Fruit fly (Drosophila melanogaster) Kc167 (cell line): Measurements from ENCODE around the gene CG14143.

Experiments used
- Myc ChIP-seq: fragments of >200 bp; optimal IDR thresholded peaks from 2 replicates; lab custom pipeline; 2017; ENCODE audit warnings: missing external identifiers
- Sin3A ChIP-seq: fragments of >200 bp; optimal IDR thresholded peaks from 2 replicates; lab custom pipeline; 2018; ENCODE audit warnings: missing external identifiers
- h ChIP-seq: fragments of >200 bp; optimal IDR thresholded peaks from 3 replicates; lab custom pipeline; 2018; ENCODE audit warnings: missing external identifiers
- insv ChIP-seq: fragments of >200 bp; optimal IDR thresholded peaks from 3 replicates; lab custom pipeline; 2018; ENCODE audit warnings: missing external identifiers
- psq ChIP-seq: fragments of >200 bp; optimal IDR thresholded peaks from 2 replicates; lab custom pipeline; 2017; ENCODE audit warnings: missing external identifiers
- ttk ChIP-seq: sonication (Bioruptor generic); optimal IDR thresholded peaks from 2 replicates; lab custom pipeline; 2017; ENCODE audit warnings: missing external identifiers

The CG14143 gene

dm6 chr3L:11147675-11148074 is 12.9 kb downstream of the CG14143 start:
- no peak for TF ChIP-seq Sin3A

dm6 chr3L:11148478-11149251 is 13.9 kb downstream of the CG14143 start:
- no peak for TF ChIP-seq h (lab: Kevin White, UChicago)
- TF ChIP-seq Sin3A: no peak
- no peak for TF ChIP-seq ttk (lab: Kevin White, UChicago)
- TF ChIP-seq insv (lab: Kevin White, UChicago): no peak
- TF ChIP-seq psq (lab: Kevin White, UChicago): no peak
- TF ChIP-seq Myc: no peak

dm6 chr3L:11150735-11151287 is 16.0 kb downstream of the CG14143 start, which contains the start of gene CG6216:
TSS of gene CG6216 (minus strand) at chr3L:11150785.
- no peak for TF ChIP-seq ttk (lab: Kevin White, UChicago)
- no peak for TF ChIP-seq psq (lab: Kevin White, UChicago)
- TF ChIP-seq Myc: no peak
- TF ChIP-seq Sin3A: no peak
- TF ChIP-seq h (lab: Kevin White, UChicago): no peak
- no peak for TF ChIP-seq insv (lab: Kevin White, UChicago)

dm6 chr3L:11155380-11155779 is 20.6 kb downstream of the CG14143 start:
- TF ChIP-seq Sin3A (no peak), psq (lab: Kevin White, UChicago) (no peak), h (lab: Kevin White, UChicago) (no peak), Myc (no peak), ttk (lab: Kevin White, UChicago) (no peak)

- no peak for TF ChIP-seq h (lab: Kevin White, UChicago)
- no peak for TF ChIP-seq Myc
- no peak for TF ChIP-seq insv (lab: Kevin White, UChicago)
- no peak for TF ChIP-seq psq (lab: Kevin White, UChicago)
- TF ChIP-seq ttk (lab: Kevin White, UChicago): no peak
- no peak for TF ChIP-seq Sin3A
Measured at dm6 chr3L:11164899-11165298, 30.1 kb downstream of the CG14143 start, which contains the start of gene Alg10. TSS of gene Alg10 (plus strand) at chr3L:11164971.

dm6 chr3L:11169299-11170181 is 34.8 kb downstream of the CG14143 start, which contains the start of the genes wls and Adck5:
TSS of gene wls (minus strand) at chr3L:11169625.
TSS of gene Adck5 (plus strand) at chr3L:11169817.
- TF ChIP-seq ttk (lab: Kevin White, UChicago) (no peak), Sin3A (no peak), insv (lab: Kevin White, UChicago) (no peak), psq (lab: Kevin White, UChicago) (no peak), h (lab: Kevin White, UChicago) (no peak), Myc (no peak)

- TF ChIP-seq Sin3A (no peak), psq (lab: Kevin White, UChicago) (no peak), insv (lab: Kevin White, UChicago) (no peak), ttk (lab: Kevin White, UChicago) (no peak), h (lab: Kevin White, UChicago) (no peak), Myc (no peak)
Measured at dm6 chr3L:11173049-11173564, 38.3 kb downstream of the CG14143 start, which contains the start of gene CG14142. TSS of gene CG14142 (plus strand) at chr3L:11173514.

dm6 chr3L:11182994-11183393 is 48.2 kb downstream of the CG14143 start:
- TF ChIP-seq insv (lab: Kevin White, UChicago) (no peak), ttk (lab: Kevin White, UChicago) (no peak), Myc (no peak), h (lab: Kevin White, UChicago) (no peak), psq (lab: Kevin White, UChicago) (no peak), Sin3A (no peak)

dm6 chr3L:11183965-11184364 is 49.2 kb downstream of the CG14143 start:
- TF ChIP-seq insv (lab: Kevin White, UChicago) (no peak), ttk (lab: Kevin White, UChicago) (no peak), h (lab: Kevin White, UChicago) (no peak), Sin3A (no peak), psq (lab: Kevin White, UChicago) (no peak), Myc (no peak)
